Worm (Caenorhabditis elegans): ENCODE measurements around the gene ZK1098.6.

- no peak for TF ChIP-seq nhr-11 (tag; optimal IDR thresholded peaks at IDR 0.05)
- no peak for TF ChIP-seq hlh-6 (tag; optimal IDR thresholded peaks at IDR 0.05)
- TF ChIP-seq pha-4 (tag; optimal IDR thresholded peaks at IDR 0.05) = no peak
- TF ChIP-seq ceh-19 (GFP tag; optimal IDR thresholded peaks at IDR 0.05) = no peak
- no peak for TF ChIP-seq fkh-10 (GFP tag; optimal IDR thresholded peaks at IDR 0.05)
- no peak for TF ChIP-seq pros-1 (tag; optimal IDR thresholded peaks at IDR 0.05)
- TF ChIP-seq unc-55 (GFP tag; optimal IDR thresholded peaks at IDR 0.05) = no peak
- TF ChIP-seq lin-11 (tag; optimal IDR thresholded peaks at IDR 0.05) = no peak
Observed at ce11 chrIII:9488027-9488426, 38.9 kb upstream of the ZK1098.6 start.

Measured in whole organism, late embryonic.